Fruit fly (Drosophila melanogaster) Kc167 (cell line): ENCODE results near the gene ImpE3.

Source experiments
- Myc ChIP-seq: fragments of >200 bp; optimal IDR thresholded peaks from 2 replicates; lab custom pipeline; 2017; ENCODE audit warnings: missing external identifiers
- Sin3A ChIP-seq: fragments of >200 bp; optimal IDR thresholded peaks from 2 replicates; lab custom pipeline; 2018; ENCODE audit warnings: missing external identifiers
- h ChIP-seq: fragments of >200 bp; optimal IDR thresholded peaks from 3 replicates; lab custom pipeline; 2018; ENCODE audit warnings: missing external identifiers
- insv ChIP-seq: fragments of >200 bp; optimal IDR thresholded peaks from 3 replicates; lab custom pipeline; 2018; ENCODE audit warnings: missing external identifiers
- psq ChIP-seq: fragments of >200 bp; optimal IDR thresholded peaks from 2 replicates; lab custom pipeline; 2017; ENCODE audit warnings: missing external identifiers
- ttk ChIP-seq: sonication (Bioruptor generic); optimal IDR thresholded peaks from 2 replicates; lab custom pipeline; 2017; ENCODE audit warnings: missing external identifiers

dm6 chr3R:7999530-8000116, 29.7 kb downstream of the ImpE3 start, which contains the start of gene PIG-H:
- TF ChIP-seq h (lab: Kevin White, UChicago) (no peak), psq (lab: Kevin White, UChicago) (no peak), Myc (lab: Kevin White, UChicago) (no peak), Sin3A (lab: Kevin White, UChicago) (no peak), insv (no peak), ttk (lab: Kevin White, UChicago) (no peak)
